Fruit fly (Drosophila melanogaster) whole organism, embryonic: Measurements from ENCODE around the gene CG9114.
A peak's percentile ranks its signal among the peaks of the same experiment; 100 is the strongest.

Source experiments
- Adf1 ChIP-seq: fragments of 200-800 bp; sonication (Bioruptor generic); IDR thresholded peaks from 2 replicates; pipeline ENCODE4 v1.3.6; 2022; ENCODE audit warnings: missing biosample characterization, missing genetic modification characterization
- BEAF-32 ChIP-seq: fragments of 200-800 bp; sonication (Bioruptor generic); optimal IDR thresholded peaks from 3 replicates; lab custom pipeline; 2017; ENCODE audit warnings: missing biosample characterization, missing genetic modification characterization, mild to moderate bottlenecking, moderate library complexity, missing genetic modification reagents
- CG10321 ChIP-seq: fragments of 200-800 bp; sonication (Bioruptor generic); IDR thresholded peaks from 2 replicates; pipeline ENCODE4 v1.3.6; 2022; ENCODE audit warnings: missing biosample characterization, missing genetic modification characterization
- CG10431 ChIP-seq: fragments of 200-800 bp; sonication (Bioruptor generic); optimal IDR thresholded peaks from 3 replicates; lab custom pipeline; 2018; ENCODE audit warnings: missing biosample characterization, mild to moderate bottlenecking, missing genetic modification characterization
- CG13123 ChIP-seq: fragments of 200-800 bp; sonication (Bioruptor generic); optimal IDR thresholded peaks from 2 replicates; lab custom pipeline; 2016; ENCODE audit warnings: missing biosample characterization, missing genetic modification characterization
- CG13424 ChIP-seq: fragments of 200-800 bp; sonication (Bioruptor generic); optimal IDR thresholded peaks from 2 replicates; lab custom pipeline; 2019; ENCODE audit warnings: missing biosample characterization, mild to moderate bottlenecking, missing genetic modification characterization, moderate library complexity
- CG17829 ChIP-seq: fragments of 200-800 bp; optimal IDR thresholded peaks from 2 replicates; lab custom pipeline; 2019; ENCODE audit warnings: missing biosample characterization, mild to moderate bottlenecking, missing genetic modification characterization, moderate library complexity
- CG1832 ChIP-seq: fragments of 200-800 bp; sonication (Bioruptor generic); optimal IDR thresholded peaks from 2 replicates; lab custom pipeline; 2017; ENCODE audit warnings: missing biosample characterization, mild to moderate bottlenecking, missing genetic modification characterization, inconsistent platforms
- CG2199 ChIP-seq: fragments of 200-800 bp; sonication (Bioruptor generic); IDR thresholded peaks from 3 replicates; pipeline ENCODE4 v1.3.6; 2022; ENCODE audit warnings: missing biosample characterization, missing genetic modification characterization
- CG33213 ChIP-seq: fragments of 200-800 bp; sonication (Bioruptor generic); optimal IDR thresholded peaks from 3 replicates; lab custom pipeline; 2016; ENCODE audit warnings: missing biosample characterization, missing genetic modification characterization
- CG4328 ChIP-seq: fragments of 200-800 bp; sonication (Bioruptor generic); optimal IDR thresholded peaks from 3 replicates; lab custom pipeline; 2017; ENCODE audit warnings: missing biosample characterization, missing genetic modification reagents, missing genetic modification characterization
- CG43689 ChIP-seq: fragments of 200-800 bp; sonication (Bioruptor generic); IDR thresholded peaks from 2 replicates; pipeline ENCODE4 v1.3.6; 2022; ENCODE audit warnings: missing biosample characterization, missing genetic modification characterization
- CG4820 ChIP-seq: fragments of 200-800 bp; sonication (Bioruptor generic); optimal IDR thresholded peaks from 3 replicates; lab custom pipeline; 2016; ENCODE audit warnings: missing biosample characterization, missing genetic modification characterization
- CG5245 ChIP-seq: fragments of 200-800 bp; sonication (Bioruptor generic); optimal IDR thresholded peaks from 3 replicates; lab custom pipeline; 2016; ENCODE audit warnings: missing biosample characterization, missing genetic modification characterization
- CG8924 ChIP-seq: fragments of 200-800 bp; optimal IDR thresholded peaks from 3 replicates; lab custom pipeline; 2019; ENCODE audit warnings: missing biosample characterization, mild to moderate bottlenecking, missing genetic modification characterization, moderate library complexity
- CG9727 ChIP-seq: fragments of 200-800 bp; sonication (Bioruptor generic); optimal IDR thresholded peaks from 3 replicates; lab custom pipeline; 2017; ENCODE audit warnings: missing biosample characterization, mild to moderate bottlenecking, missing genetic modification characterization
- CG9876 ChIP-seq: fragments of 200-800 bp; sonication (Bioruptor generic); optimal IDR thresholded peaks from 2 replicates; lab custom pipeline; 2016; ENCODE audit warnings: missing biosample characterization, missing genetic modification characterization
- CoRest ChIP-seq: fragments of 200-800 bp; sonication (Bioruptor generic); optimal IDR thresholded peaks from 3 replicates; lab custom pipeline; 2018; ENCODE audit warnings: missing biosample characterization, mild to moderate bottlenecking, missing genetic modification characterization, moderate library complexity
- D ChIP-seq, 2 experiments: fragments of 200-800 bp in 1 of 2; fragments of >200 bp in 1 of 2; sonication (Bioruptor generic) in 1 of 2; optimal IDR thresholded peaks; 2 replicates in 1 of 2; 3 replicates in 1 of 2; lab custom pipeline; 2017; ENCODE audit warnings: mild to moderate bottlenecking in 1 of 2, missing biosample characterization in 1 of 2, missing genetic modification characterization in 1 of 2, missing genetic modification reagents in 1 of 2
- D19A ChIP-seq: fragments of 200-800 bp; optimal IDR thresholded peaks from 3 replicates; lab custom pipeline; 2019; ENCODE audit warnings: missing biosample characterization, mild to moderate bottlenecking, missing genetic modification characterization, moderate library complexity
- Deaf1 ChIP-seq: fragments of 200-800 bp; optimal IDR thresholded peaks from 3 replicates; lab custom pipeline; 2019; ENCODE audit warnings: missing biosample characterization, mild to moderate bottlenecking, missing genetic modification characterization, moderate library complexity
- Ets65A ChIP-seq: fragments of 200-800 bp; sonication (Bioruptor generic); peaks from one replicate; lab custom pipeline; 2016; ENCODE audit warnings: missing biosample characterization, missing genetic modification characterization
- Hr3 ChIP-seq: fragments of 200-800 bp; sonication (Bioruptor generic); optimal IDR thresholded peaks from 3 replicates; lab custom pipeline; 2016; ENCODE audit warnings: missing biosample characterization, missing genetic modification characterization
- Nf-YC ChIP-seq: fragments of 200-800 bp; optimal IDR thresholded peaks from 3 replicates; lab custom pipeline; 2019; ENCODE audit warnings: missing biosample characterization, mild to moderate bottlenecking, missing genetic modification characterization, moderate library complexity
- Ssrp ChIP-seq: fragments of 200-800 bp; sonication (Bioruptor generic); optimal IDR thresholded peaks from 2 replicates; lab custom pipeline; 2018; ENCODE audit warnings: missing biosample characterization, mild to moderate bottlenecking, missing genetic modification characterization, moderate library complexity
- Trl ChIP-seq, 3 experiments: fragments of >200 bp in 2 of 3; fragments of 200-800 bp in 1 of 3; sonication (Bioruptor generic) in 1 of 3; optimal IDR thresholded peaks; 2 replicates in 1 of 3; 3 replicates in 2 of 3; lab custom pipeline; 2016 to 2017; ENCODE audit warnings: missing biosample characterization in 1 of 3, missing genetic modification characterization in 1 of 3
- YL-1 ChIP-seq: fragments of 200-800 bp; sonication (Bioruptor generic); optimal IDR thresholded peaks from 3 replicates; lab custom pipeline; 2017; ENCODE audit warnings: missing biosample characterization, mild to moderate bottlenecking, missing genetic modification characterization
- ap ChIP-seq: fragments of 200-800 bp; sonication (Bioruptor generic); IDR thresholded peaks from 2 replicates; pipeline ENCODE4 v1.3.6; 2022; ENCODE audit warnings: missing biosample characterization, missing genetic modification characterization
- cg ChIP-seq: fragments of 200-800 bp; sonication (Bioruptor generic); optimal IDR thresholded peaks from 3 replicates; lab custom pipeline; 2019; ENCODE audit warnings: missing biosample characterization, mild to moderate bottlenecking, missing genetic modification characterization, moderate library complexity
- chif ChIP-seq, 2 experiments: fragments of 200-800 bp; sonication (Bioruptor generic); optimal IDR thresholded peaks; 3 replicates each; lab custom pipeline; 2016; ENCODE audit warnings: missing biosample characterization in 2 of 2, missing genetic modification characterization in 2 of 2
- cwo ChIP-seq: fragments of 200-800 bp; sonication (Bioruptor generic); optimal IDR thresholded peaks from 3 replicates; lab custom pipeline; 2017; ENCODE audit warnings: missing biosample characterization, missing genetic modification characterization, mild to moderate bottlenecking, moderate library complexity, missing genetic modification reagents
- ewg ChIP-seq: fragments of 200-800 bp; sonication (Bioruptor generic); optimal IDR thresholded peaks from 3 replicates; lab custom pipeline; 2017; ENCODE audit warnings: mild to moderate bottlenecking, missing biosample characterization, missing genetic modification reagents, missing genetic modification characterization
- fd96Cb ChIP-seq: fragments of 200-800 bp; sonication (Bioruptor generic); optimal IDR thresholded peaks from 2 replicates; lab custom pipeline; 2018; ENCODE audit warnings: missing biosample characterization, mild to moderate bottlenecking, missing genetic modification characterization, moderate library complexity
- grau ChIP-seq: fragments of 200-800 bp; optimal IDR thresholded peaks from 3 replicates; lab custom pipeline; 2019; ENCODE audit warnings: missing biosample characterization, mild to moderate bottlenecking, missing genetic modification characterization, moderate library complexity
- ken ChIP-seq: fragments of 200-800 bp; sonication (Bioruptor generic); IDR thresholded peaks from 3 replicates; pipeline ENCODE4 v1.3.6; 2022; ENCODE audit warnings: missing biosample characterization, missing genetic modification characterization
- lola ChIP-seq, 3 experiments: fragments of >200 bp in 2 of 3; fragments of 200-800 bp in 1 of 3; sonication (Bioruptor generic) in 1 of 3; optimal IDR thresholded peaks; 2 replicates each; lab custom pipeline; 2017 to 2019; ENCODE audit warnings: missing biosample characterization in 3 of 3, missing genetic modification characterization in 3 of 3, mild to moderate bottlenecking in 1 of 3, moderate library complexity in 1 of 3
- p53 ChIP-seq: fragments of 200-800 bp; sonication (Bioruptor generic); optimal IDR thresholded peaks from 2 replicates; lab custom pipeline; 2016; ENCODE audit warnings: missing biosample characterization, missing genetic modification characterization
- peb ChIP-seq: fragments of 200-800 bp; sonication (Bioruptor generic); IDR thresholded peaks from 2 replicates; pipeline ENCODE4 v1.3.6; 2022; ENCODE audit warnings: missing biosample characterization, missing genetic modification characterization
- row ChIP-seq: fragments of 200-800 bp; sonication (Bioruptor generic); IDR thresholded peaks from 3 replicates; pipeline ENCODE4 v1.3.6; 2022; ENCODE audit warnings: missing biosample characterization, missing genetic modification characterization
- sens ChIP-seq: fragments of 200-800 bp; sonication (Bioruptor generic); peaks from one replicate; lab custom pipeline; 2016; ENCODE audit warnings: missing biosample characterization, missing genetic modification characterization
- seq ChIP-seq: fragments of 200-800 bp; sonication (Bioruptor generic); IDR thresholded peaks from 2 replicates; pipeline ENCODE4 v1.3.6; 2022; ENCODE audit warnings: missing biosample characterization, missing genetic modification characterization
- sqz ChIP-seq: fragments of 200-800 bp; sonication (Bioruptor generic); optimal IDR thresholded peaks from 3 replicates; lab custom pipeline; 2018; ENCODE audit warnings: missing biosample characterization, mild to moderate bottlenecking, missing genetic modification characterization
- tin ChIP-seq: fragments of 200-800 bp; sonication (Bioruptor generic); optimal IDR thresholded peaks from 3 replicates; lab custom pipeline; 2016; ENCODE audit warnings: missing biosample characterization, missing genetic modification characterization
- tll ChIP-seq, 2 experiments: fragments of 200-800 bp in 1 of 2; fragments of >200 bp in 1 of 2; sonication (Bioruptor generic) in 1 of 2; optimal IDR thresholded peaks; 2 replicates each; lab custom pipeline; 2017 to 2019; ENCODE audit warnings: missing biosample characterization in 2 of 2, missing genetic modification characterization in 2 of 2, mild to moderate bottlenecking in 1 of 2, moderate library complexity in 1 of 2
- twi ChIP-seq: fragments of 200-800 bp; optimal IDR thresholded peaks from 2 replicates; lab custom pipeline; 2019; ENCODE audit warnings: missing biosample characterization, mild to moderate bottlenecking, missing genetic modification characterization, moderate library complexity
- wor ChIP-seq: fragments of 200-800 bp; sonication (Bioruptor generic); IDR thresholded peaks from 2 replicates; pipeline ENCODE4 v1.3.6; 2022; ENCODE audit warnings: missing biosample characterization, missing genetic modification characterization
- z ChIP-seq: fragments of 200-800 bp; sonication (Bioruptor generic); IDR thresholded peaks from 3 replicates; pipeline ENCODE4 v1.3.6; 2022; ENCODE audit warnings: missing biosample characterization, missing genetic modification characterization

Gene CG9114

dm6 chrX:15363649-15364048 is 30.7 kb upstream of the CG9114 start (continued):
- peak; percentile 4 for TF ChIP-seq CG4820 (GFP tag; lab: Kevin White, UChicago)
- peak; percentile 16 for TF ChIP-seq CG17829 (tag; lab: Kevin White, UChicago)
- TF ChIP-seq CG13424 (tag; lab: Kevin White, UChicago), result peak; percentile 33
- TF ChIP-seq sens (GFP tag; lab: Kevin White, UChicago), result peak; percentile 17
- TF ChIP-seq p53 (GFP tag; lab: Kevin White, UChicago), result no peak
- TF ChIP-seq CG4328, result no peak
- peak in 1 of 3 experiments; percentile 46 for TF ChIP-seq lola (GFP tag; optimal IDR thresholded peaks at IDR 0.05; lab: Kevin White, UChicago)
- peak; percentile 27 for TF ChIP-seq fd96Cb (tag; lab: Kevin White, UChicago)
- no peak for TF ChIP-seq CG10431 (GFP tag; lab: Kevin White, UChicago)
- peak; percentile 8 for TF ChIP-seq CG8924 (tag; lab: Kevin White, UChicago)
- TF ChIP-seq Hr3 (GFP tag; lab: Kevin White, UChicago), result peak; percentile 3
- TF ChIP-seq grau, result peak; percentile 26
- peak; percentile 18 for TF ChIP-seq CG9727 (GFP tag; lab: Kevin White, UChicago)
- TF ChIP-seq row (GFP tag; lab: Robert Waterston, UW), result 0 out of 3 replicates have a peak, but pooled peaks have one; percentile 21
- no peak for TF ChIP-seq D (optimal IDR thresholded peaks at IDR 0.05; lab: Kevin White, UChicago)
- TF ChIP-seq D (GFP tag; optimal IDR thresholded peaks at IDR 0.05; lab: Kevin White, UChicago), result peak; percentile 22
- TF ChIP-seq D19A (tag; lab: Kevin White, UChicago), result peak; percentile 10
- no peak for TF ChIP-seq chif (GFP tag; optimal IDR thresholded peaks at IDR 0.05; lab: Kevin White, UChicago)

dm6 chrX:15360961-15361360 is 28.0 kb upstream of the CG9114 start, which contains the start of gene Pp1-13C:
Gene Pp1-13C (minus strand): TSS chrX:15361061.
- TF ChIP-seq z (no peak), BEAF-32 (GFP tag; lab: Kevin White, UChicago) (no peak), CG33213 (no peak), wor (GFP tag; lab: Robert Waterston, UW) (no peak), tin (GFP tag; lab: Kevin White, UChicago) (no peak), cwo (no peak), CG13123 (GFP tag; lab: Kevin White, UChicago) (no peak), CG5245 (GFP tag; lab: Kevin White, UChicago) (no peak), YL-1 (GFP tag; lab: Kevin White, UChicago) (no peak), Ets65A (GFP tag; lab: Kevin White, UChicago) (no peak)
- TF ChIP-seq, all 482 proteins: peak for 0

- TF ChIP-seq sqz (peak; percentile 79), twi (peak; percentile 28), Deaf1 (tag; lab: Kevin White, UChicago) (peak; percentile 26), CG1832 (GFP tag; lab: Kevin White, UChicago) (peak; percentile 96), CG9876 (GFP tag; lab: Kevin White, UChicago) (no peak), seq (GFP tag; lab: Robert Waterston, UW) (0 out of 2 replicates have a peak, but pooled peaks have one; percentile 47), Adf1 (GFP tag; lab: Robert Waterston, UW) (0 out of 2 replicates have a peak, but pooled peaks have one; percentile 24), ewg (GFP tag; lab: Kevin White, UChicago) (peak; percentile 99), CG2199 (GFP tag; lab: Robert Waterston, UW) (0 out of 3 replicates have a peak, but pooled peaks have one; percentile 33), CoRest (tag; lab: Kevin White, UChicago) (peak; percentile 31), CG43689 (no peak), Ets65A (GFP tag; lab: Kevin White, UChicago) (peak; percentile 74), Trl (optimal IDR thresholded peaks at IDR 0.05; lab: Kevin White, UChicago) (peak; percentile 29 to 55), Trl (GFP tag; optimal IDR thresholded peaks at IDR 0.05; lab: Kevin White, UChicago) (no peak), Nf-YC (tag; lab: Kevin White, UChicago) (peak; percentile 97), cg (GFP tag; lab: Kevin White, UChicago) (peak; percentile 53), peb (GFP tag; lab: Robert Waterston, UW) (no peak), ken (GFP tag; lab: Robert Waterston, UW) (no peak), sens (GFP tag; lab: Kevin White, UChicago) (peak; percentile 17), ap (GFP tag; lab: Robert Waterston, UW) (no peak), CG8924 (tag; lab: Kevin White, UChicago) (peak; percentile 19), tll (GFP tag; optimal IDR thresholded peaks at IDR 0.05; lab: Kevin White, UChicago) (peak in 1 of 2 experiments; percentile 65), Ssrp (tag; lab: Kevin White, UChicago) (no peak), CG10321 (peak; percentile 83)
These were observed 23.5 kb upstream of the CG9114 start for dm6 chrX:15356410-15356809.
